Worm (Caenorhabditis elegans): Measurements from ENCODE around the gene C28D4.8.

ce11 chrIV:9727217-9727616, 21.0 kb downstream of the C28D4.8 start:
- TF ChIP-seq dao-5 (tag; optimal IDR thresholded peaks at IDR 0.05), result no peak
- no peak for TF ChIP-seq W03F9.2 (tag; optimal IDR thresholded peaks at IDR 0.05)
